Worm (Caenorhabditis elegans): ENCODE data around the gene faah-4.

The faah-4 gene

DNA sequence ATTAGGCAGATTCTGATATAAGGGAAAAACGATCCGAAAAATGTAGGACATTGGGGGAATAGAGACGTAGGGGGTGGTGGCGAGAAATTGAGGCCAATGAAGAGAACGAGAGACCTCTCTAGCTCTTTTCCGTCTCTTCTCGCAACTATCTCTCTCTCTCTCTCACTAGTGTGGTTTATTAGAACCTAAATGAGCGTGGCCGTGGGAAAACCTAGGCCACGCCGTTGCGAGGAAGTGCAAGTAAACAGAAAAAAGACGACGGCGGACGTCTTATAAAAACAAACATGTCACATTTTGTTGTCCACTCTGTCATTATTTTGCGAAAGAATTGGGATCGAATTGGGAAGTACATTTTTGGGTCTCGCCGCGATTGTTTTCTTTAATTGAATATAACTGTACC lies 39.7 kb downstream of the faah-4 start (continued):
- no peak for TF ChIP-seq T07F8.4 (tag; optimal IDR thresholded peaks at IDR 0.05)
- TF ChIP-seq hlh-26 (GFP tag; conservative IDR thresholded peaks at IDR 0.05): no peak
- TF ChIP-seq gei-17 (GFP tag; optimal IDR thresholded peaks at IDR 0.05): no peak
- 0 out of 2 replicates have a peak, but pooled peaks have one; percentile 38 for TF ChIP-seq K11D2.4 (GFP tag; IDR thresholded peaks at IDR 0.05)
- peak; percentile 93 for TF ChIP-seq ceh-27 (GFP tag; optimal IDR thresholded peaks at IDR 0.05)

- no peak for TF ChIP-seq unc-62 (GFP tag; optimal IDR thresholded peaks at IDR 0.05)
- no peak for TF ChIP-seq chd-7 (tag; optimal IDR thresholded peaks at IDR 0.05)
- TF ChIP-seq tbp1 (GFP tag; optimal IDR thresholded peaks at IDR 0.05): peak; percentile 31
- no peak for TF ChIP-seq F57C9.4 (tag; optimal IDR thresholded peaks at IDR 0.05)
- TF ChIP-seq gei-17 (GFP tag; optimal IDR thresholded peaks at IDR 0.05): no peak
- TF ChIP-seq hmg-20 (GFP tag; IDR thresholded peaks at IDR 0.05): no peak
- TF ChIP-seq rpc-1 (optimal IDR thresholded peaks at IDR 0.05): no peak
- no peak for TF ChIP-seq rpc-1 (tag; optimal IDR thresholded peaks at IDR 0.05)
- no peak for TF ChIP-seq ceh-100 (GFP tag; IDR thresholded peaks at IDR 0.05)
- TF ChIP-seq fkh-3 (tag; optimal IDR thresholded peaks at IDR 0.05): no peak
- no peak for TF ChIP-seq somi-1 (GFP tag; optimal IDR thresholded peaks at IDR 0.05)
- no peak for TF ChIP-seq ceh-58 (GFP tag; IDR thresholded peaks at IDR 0.05)
- TF ChIP-seq lsl-1 (GFP tag; optimal IDR thresholded peaks at IDR 0.05): peak; percentile 100
- TF ChIP-seq xnd-1 (tag; optimal IDR thresholded peaks at IDR 0.05): peak; percentile 100
- no peak for TF ChIP-seq snpc-1.3 (tag; optimal IDR thresholded peaks at IDR 0.05; ENCODE audit: insufficient read depth)
- TF ChIP-seq dox-1 (GFP tag; IDR thresholded peaks at IDR 0.05): no peak
- TF ChIP-seq egl-44 (GFP tag; IDR thresholded peaks at IDR 0.05): no peak
- no peak for TF ChIP-seq die-1 (tag; optimal IDR thresholded peaks at IDR 0.05)
- no peak for TF ChIP-seq lin-40 (tag; optimal IDR thresholded peaks at IDR 0.05)
- no peak for TF ChIP-seq ama-1 (optimal IDR thresholded peaks at IDR 0.05)
- TF ChIP-seq ama-1 (GFP tag; optimal IDR thresholded peaks at IDR 0.05): no peak
- no peak for TF ChIP-seq let-526 (GFP tag; IDR thresholded peaks at IDR 0.05)
- no peak for TF ChIP-seq dpff-1 (tag; optimal IDR thresholded peaks at IDR 0.05)
- no peak for TF ChIP-seq attf-6 (GFP tag; IDR thresholded peaks at IDR 0.05)
- no peak for TF ChIP-seq ztf-18 (tag; optimal IDR thresholded peaks at IDR 0.05)
- TF ChIP-seq T07F8.4 (tag; optimal IDR thresholded peaks at IDR 0.05): no peak
- TF ChIP-seq nhr-120 (GFP tag; IDR thresholded peaks at IDR 0.05): no peak
- no peak for TF ChIP-seq ztf-6 (GFP tag; IDR thresholded peaks at IDR 0.05)
- no peak for TF ChIP-seq rec-8 (tag; optimal IDR thresholded peaks at IDR 0.05)
- TF ChIP-seq lin-54 (GFP tag; optimal IDR thresholded peaks at IDR 0.05): peak; percentile 61
- no peak for TF ChIP-seq ccch-3 (GFP tag; optimal IDR thresholded peaks at IDR 0.05)
- TF ChIP-seq Y56A3A.18 (GFP tag; IDR thresholded peaks at IDR 0.05): no peak
- no peak for TF ChIP-seq F57A8.1 (GFP tag; optimal IDR thresholded peaks at IDR 0.05)
- no peak for TF ChIP-seq sptf-2 (GFP tag; optimal IDR thresholded peaks at IDR 0.05)
- TF ChIP-seq Y95B8A.8 (GFP tag; IDR thresholded peaks at IDR 0.05): no peak
- TF ChIP-seq madf-3 (GFP tag; IDR thresholded peaks at IDR 0.05): no peak
- no peak for TF ChIP-seq egl-18 (GFP tag; IDR thresholded peaks at IDR 0.05)
- TF ChIP-seq Y67H2A.10 (GFP tag; conservative IDR thresholded peaks at IDR 0.05): no peak
- TF ChIP-seq madf-6 (GFP tag; IDR thresholded peaks at IDR 0.05): peak; percentile 97
- no peak for TF ChIP-seq cebp-1 (GFP tag; IDR thresholded peaks at IDR 0.05)
- TF ChIP-seq cebp-1 (tag; optimal IDR thresholded peaks at IDR 0.05): no peak
- TF ChIP-seq atf-7 (tag; optimal IDR thresholded peaks at IDR 0.05): no peak
- TF ChIP-seq Y53G8AR.9 (GFP tag; conservative IDR thresholded peaks at IDR 0.05): no peak
- no peak for TF ChIP-seq nfyb-1 (GFP tag; IDR thresholded peaks at IDR 0.05)
- TF ChIP-seq F52B5.7 (tag; optimal IDR thresholded peaks at IDR 0.05): no peak
Measured at ce11 chrIII:11869231-11869912, 40.3 kb downstream of the faah-4 start, which contains the start of gene taf-12. TSS of gene taf-12 (minus strand) at chrIII:11869281.

Measured in whole organism, young adult.